Worm (Caenorhabditis elegans) whole organism, mixed stage, embryonic: ENCODE data around the gene K11H3.5.

Source experiments
- bed-3 ChIP-seq: fragments of 200-800 bp; sonication (Bioruptor generic); optimal IDR thresholded peaks from 3 replicates; lab custom pipeline; 2018; ENCODE audit warnings: mild to moderate bottlenecking, missing genetic modification characterization, moderate library complexity, missing compliant biosample characterization
- blmp-1 ChIP-seq: fragments of 150-350 bp; optimal IDR thresholded peaks from 2 replicates; lab custom pipeline; 2014; ENCODE audit warnings: missing biosample characterization, missing genetic modification characterization
- ceh-39 ChIP-seq: fragments of 150-350 bp; optimal IDR thresholded peaks from 2 replicates; lab custom pipeline; 2014; ENCODE audit warnings: missing biosample characterization, missing genetic modification characterization
- ceh-43 ChIP-seq: fragments of 200-800 bp; sonication (Bioruptor generic); optimal IDR thresholded peaks from 2 replicates; lab custom pipeline; 2018; ENCODE audit warnings: mild to moderate bottlenecking, missing genetic modification characterization, moderate library complexity, missing compliant biosample characterization
- ceh-83 ChIP-seq: fragments of 200-800 bp; sonication (Bioruptor generic); optimal IDR thresholded peaks from 2 replicates; lab custom pipeline; 2018; ENCODE audit warnings: mild to moderate bottlenecking, missing genetic modification characterization, missing compliant biosample characterization
- ces-1 ChIP-seq: fragments of 150-350 bp; optimal IDR thresholded peaks from 2 replicates; lab custom pipeline; 2014; ENCODE audit warnings: missing biosample characterization, missing genetic modification reagents, missing genetic modification characterization
- cnd-1 ChIP-seq: fragments of 200-800 bp; sonication (Bioruptor generic); optimal IDR thresholded peaks from 2 replicates; lab custom pipeline; 2018; ENCODE audit warnings: mild to moderate bottlenecking, missing genetic modification characterization, missing compliant biosample characterization
- drap-1 ChIP-seq: fragments of 200-800 bp; sonication (Bioruptor generic); optimal IDR thresholded peaks from 3 replicates; lab custom pipeline; 2018; ENCODE audit warnings: mild to moderate bottlenecking, missing genetic modification characterization, missing compliant biosample characterization
- elt-1 ChIP-seq: sonication (generic microtip); optimal IDR thresholded peaks from 2 replicates; lab custom pipeline; 2017; ENCODE audit warnings: missing genetic modification characterization, mild to moderate bottlenecking, missing compliant biosample characterization, antibody characterized with exemption, moderate library complexity, borderline replicate concordance; ENCODE audit not compliant: insufficient read depth
- flh-1 ChIP-seq: fragments of 200-800 bp; sonication (Bioruptor generic); optimal IDR thresholded peaks from 2 replicates; lab custom pipeline; 2018; ENCODE audit warnings: mild to moderate bottlenecking, missing genetic modification characterization, moderate library complexity, missing compliant biosample characterization
- lin-13 ChIP-seq: fragments of 150-350 bp; optimal IDR thresholded peaks from 2 replicates; lab custom pipeline; 2014; ENCODE audit warnings: missing biosample characterization, missing genetic modification characterization
- lin-32 ChIP-seq: fragments of 200-800 bp; sonication (Bioruptor generic); optimal IDR thresholded peaks from 2 replicates; lab custom pipeline; 2018; ENCODE audit warnings: mild to moderate bottlenecking, missing genetic modification characterization, missing compliant biosample characterization
- mab-5 ChIP-seq: fragments of 150-350 bp; optimal IDR thresholded peaks from 2 replicates; lab custom pipeline; 2014; ENCODE audit warnings: missing biosample characterization, missing genetic modification characterization
- mep-1 ChIP-seq: fragments of 150-350 bp; optimal IDR thresholded peaks from 2 replicates; lab custom pipeline; 2017; ENCODE audit warnings: missing biosample characterization, missing genetic modification reagents, missing genetic modification characterization, inconsistent platforms
- mls-2 ChIP-seq: sonication (generic microtip); optimal IDR thresholded peaks from 2 replicates; lab custom pipeline; 2016; ENCODE audit warnings: mild to moderate bottlenecking, missing genetic modification characterization, moderate library complexity, missing compliant biosample characterization
- nhr-12 ChIP-seq: fragments of 150-350 bp; optimal IDR thresholded peaks from 2 replicates; lab custom pipeline; 2014; ENCODE audit warnings: missing biosample characterization, missing genetic modification characterization
- nhr-2 ChIP-seq: fragments of 150-350 bp; optimal IDR thresholded peaks from 2 replicates; lab custom pipeline; 2014; ENCODE audit warnings: missing biosample characterization, missing genetic modification characterization
- nhr-28 ChIP-seq: fragments of 150-350 bp; optimal IDR thresholded peaks from 2 replicates; lab custom pipeline; 2014; ENCODE audit warnings: missing biosample characterization, missing genetic modification characterization
- nhr-76 ChIP-seq: sonication (generic microtip); optimal IDR thresholded peaks from 2 replicates; lab custom pipeline; 2017; ENCODE audit warnings: missing biosample characterization, missing genetic modification characterization
- sem-2 ChIP-seq: fragments of 200-800 bp; sonication (Bioruptor generic); optimal IDR thresholded peaks from 2 replicates; lab custom pipeline; 2018; ENCODE audit warnings: mild to moderate bottlenecking, missing genetic modification characterization, missing compliant biosample characterization
- snpc-4 ChIP-seq: fragments of 150-350 bp; optimal IDR thresholded peaks from 2 replicates; lab custom pipeline; 2014; ENCODE audit warnings: missing biosample characterization, missing genetic modification characterization
- sptf-1 ChIP-seq: sonication (generic microtip); optimal IDR thresholded peaks from 2 replicates; lab custom pipeline; 2017; ENCODE audit warnings: mild to moderate bottlenecking, missing genetic modification characterization, moderate library complexity, missing compliant biosample characterization
- tbx-8 ChIP-seq: fragments of 200-800 bp; sonication (Bioruptor generic); optimal IDR thresholded peaks from 2 replicates; lab custom pipeline; 2018; ENCODE audit warnings: mild to moderate bottlenecking, missing genetic modification characterization, moderate library complexity, missing compliant biosample characterization
- unc-120 ChIP-seq: sonication (generic microtip); optimal IDR thresholded peaks from 2 replicates; lab custom pipeline; 2017; ENCODE audit warnings: missing genetic modification characterization, missing compliant biosample characterization; ENCODE audit not compliant: poor library complexity, severe bottlenecking
- unc-39 ChIP-seq: fragments of 150-350 bp; optimal IDR thresholded peaks from 2 replicates; lab custom pipeline; 2014; ENCODE audit warnings: missing biosample characterization, missing genetic modification characterization
- zip-8 ChIP-seq: fragments of 150-350 bp; optimal IDR thresholded peaks from 2 replicates; lab custom pipeline; 2014; ENCODE audit warnings: missing biosample characterization, missing genetic modification characterization

The K11H3.5 gene

ce11 chrIII:9850877-9851276 is 7.3 kb downstream of the K11H3.5 start:
- TF ChIP-seq tbx-8 (GFP tag; lab: Kevin White, UChicago), result no peak
- no peak for TF ChIP-seq elt-1 (tag; lab: Kevin White, UChicago)
- no peak for TF ChIP-seq lin-13
- no peak for TF ChIP-seq mls-2 (tag; lab: Kevin White, UChicago)
- no peak for TF ChIP-seq ces-1 (GFP tag; lab: Kevin White, UChicago)
- TF ChIP-seq unc-120 (tag; lab: Kevin White, UChicago), result no peak
- TF ChIP-seq cnd-1 (tag; lab: Kevin White, UChicago), result no peak
- TF ChIP-seq snpc-4, result no peak
- no peak for TF ChIP-seq mab-5 (tag; lab: Kevin White, UChicago)
- TF ChIP-seq blmp-1, result no peak
- TF ChIP-seq unc-39 (tag; lab: Kevin White, UChicago), result no peak
- no peak for TF ChIP-seq lin-32
- TF ChIP-seq nhr-28 (tag; lab: Kevin White, UChicago), result no peak
- TF ChIP-seq drap-1, result no peak
- TF ChIP-seq sem-2 (GFP tag; lab: Kevin White, UChicago), result no peak
- TF ChIP-seq bed-3, result no peak
- TF ChIP-seq, all 35 proteins: peak for 0

ce11 chrIII:9851547-9851946 is 8.0 kb downstream of the K11H3.5 start, which contains the start of gene K11H3.3:
Gene K11H3.3, plus strand, starts transcription at chrIII:9851854.
- no peak for TF ChIP-seq ceh-83
- TF ChIP-seq unc-120 (tag; lab: Kevin White, UChicago), result no peak
- no peak for TF ChIP-seq nhr-12 (tag; lab: Kevin White, UChicago)
- TF ChIP-seq zip-8 (tag; lab: Kevin White, UChicago), result no peak
- no peak for TF ChIP-seq nhr-76 (tag; lab: Kevin White, UChicago)
- TF ChIP-seq nhr-2 (tag; lab: Kevin White, UChicago), result no peak
- TF ChIP-seq mep-1 (tag; lab: Kevin White, UChicago), result no peak
- no peak for TF ChIP-seq flh-1 (GFP tag; lab: Kevin White, UChicago)

ce11 chrIII:9853667-9854620 is 10.4 kb downstream of the K11H3.5 start:
- peak; percentile 75 for TF ChIP-seq ceh-43
- peak; percentile 1 for TF ChIP-seq sptf-1 (tag; lab: Kevin White, UChicago)
- TF ChIP-seq nhr-2 (tag; lab: Kevin White, UChicago), result no peak

ce11 chrIII:9854960-9855359 is 11.4 kb downstream of the K11H3.5 start:
- no peak for TF ChIP-seq nhr-76 (tag; lab: Kevin White, UChicago)

ce11 chrIII:9857110-9857509 is 13.5 kb downstream of the K11H3.5 start:
- TF ChIP-seq ceh-39 (tag; lab: Kevin White, UChicago) (no peak), nhr-12 (tag; lab: Kevin White, UChicago) (no peak)

- TF ChIP-seq elt-1 (tag; lab: Kevin White, UChicago), result peak; percentile 95
- TF ChIP-seq nhr-12 (tag; lab: Kevin White, UChicago), result no peak
Observed at ce11 chrIII:9858061-9858460, 14.5 kb downstream of the K11H3.5 start.
